Worm (Caenorhabditis elegans) whole organism, L2 larva: Measurements from ENCODE around the gene sph-1.

ENCODE experiments used
- C34F6.9 ChIP-seq: fragments of 150-350 bp; optimal IDR thresholded peaks from 2 replicates; lab custom pipeline; 2014; ENCODE audit warnings: missing biosample characterization, missing genetic modification characterization
- F13H6.1 ChIP-seq: sonication (generic microtip); optimal IDR thresholded peaks from 2 replicates; lab custom pipeline; 2016; ENCODE audit warnings: missing genetic modification characterization, missing compliant biosample characterization
- R02D3.7 ChIP-seq: fragments of 150-350 bp; optimal IDR thresholded peaks from 2 replicates; lab custom pipeline; 2014; ENCODE audit warnings: missing biosample characterization, missing genetic modification characterization
- Y55F3AM.14 ChIP-seq: fragments of 200-800 bp; sonication (Bioruptor generic); optimal IDR thresholded peaks from 2 replicates; lab custom pipeline; 2018; ENCODE audit warnings: mild to moderate bottlenecking, missing genetic modification characterization, missing compliant biosample characterization
- ZK546.5 ChIP-seq: sonication (generic microtip); optimal IDR thresholded peaks from 2 replicates; lab custom pipeline; 2017; ENCODE audit warnings: missing biosample characterization, missing genetic modification characterization
- alr-1 ChIP-seq: fragments of 150-350 bp; optimal IDR thresholded peaks from 2 replicates; lab custom pipeline; 2014; ENCODE audit warnings: missing biosample characterization, missing genetic modification characterization
- aly-2 ChIP-seq: fragments of 150-350 bp; optimal IDR thresholded peaks from 2 replicates; lab custom pipeline; 2014; ENCODE audit warnings: missing biosample characterization, missing genetic modification characterization
- ama-1 ChIP-seq: fragments of 150-350 bp; optimal IDR thresholded peaks from 2 replicates; lab custom pipeline; 2018; ENCODE audit warnings: inconsistent platforms
- blmp-1 ChIP-seq: sonication (generic microtip); optimal IDR thresholded peaks from 2 replicates; lab custom pipeline; 2017; ENCODE audit warnings: missing genetic modification characterization, mild to moderate bottlenecking, missing compliant biosample characterization, antibody characterized with exemption, moderate library complexity; ENCODE audit not compliant: insufficient read depth
- ceh-16 ChIP-seq: fragments of 150-350 bp; optimal IDR thresholded peaks from 2 replicates; lab custom pipeline; 2014; ENCODE audit warnings: missing biosample characterization, missing genetic modification characterization
- ceh-82 ChIP-seq: fragments of 150-350 bp; optimal IDR thresholded peaks from 2 replicates; lab custom pipeline; 2014; ENCODE audit warnings: missing biosample characterization, missing genetic modification characterization
- crh-2 ChIP-seq: sonication (generic microtip); optimal IDR thresholded peaks from 2 replicates; lab custom pipeline; 2017; ENCODE audit warnings: missing biosample characterization, missing genetic modification characterization
- dmd-4 ChIP-seq: sonication (generic microtip); optimal IDR thresholded peaks from 2 replicates; lab custom pipeline; 2017; ENCODE audit warnings: missing biosample characterization, missing genetic modification characterization
- egl-27 ChIP-seq: sonication (generic microtip); optimal IDR thresholded peaks from 3 replicates; lab custom pipeline; 2017; ENCODE audit warnings: missing biosample characterization, missing genetic modification reagents, missing genetic modification characterization
- elt-1 ChIP-seq: fragments of 150-350 bp; optimal IDR thresholded peaks from 2 replicates; lab custom pipeline; 2014; ENCODE audit warnings: missing biosample characterization, missing genetic modification characterization
- elt-3 ChIP-seq: sonication (generic microtip); optimal IDR thresholded peaks from 2 replicates; lab custom pipeline; 2017; ENCODE audit warnings: missing biosample characterization, missing genetic modification characterization
- fos-1 ChIP-seq: fragments of 150-350 bp; optimal IDR thresholded peaks from 2 replicates; lab custom pipeline; 2014; ENCODE audit warnings: missing biosample characterization, missing genetic modification characterization
- gmeb-1 ChIP-seq: fragments of 150-350 bp; optimal IDR thresholded peaks from 2 replicates; lab custom pipeline; 2014; ENCODE audit warnings: missing biosample characterization, missing genetic modification characterization
- lin-11 ChIP-seq: fragments of 150-350 bp; sonication (generic microtip); optimal IDR thresholded peaks from 2 replicates; lab custom pipeline; 2014; ENCODE audit warnings: missing biosample characterization, missing genetic modification characterization, inconsistent platforms, mixed read lengths
- lin-13 ChIP-seq: fragments of 150-350 bp; optimal IDR thresholded peaks from 2 replicates; lab custom pipeline; 2014; ENCODE audit warnings: missing biosample characterization, missing genetic modification reagents, missing genetic modification characterization
- lin-39 ChIP-seq: fragments of 150-350 bp; optimal IDR thresholded peaks from 2 replicates; lab custom pipeline; 2014; ENCODE audit warnings: missing biosample characterization, missing genetic modification reagents, missing genetic modification characterization
- lsy-2 ChIP-seq, 2 experiments: fragments of 150-350 bp in 1 of 2; sonication (generic microtip) in 1 of 2; optimal IDR thresholded peaks; 2 replicates each; lab custom pipeline; 2014 to 2017; ENCODE audit warnings: missing biosample characterization in 2 of 2, missing genetic modification characterization in 2 of 2
- mab-5 ChIP-seq: fragments of 150-350 bp; optimal IDR thresholded peaks from 2 replicates; lab custom pipeline; 2014; ENCODE audit warnings: missing biosample characterization, missing genetic modification characterization
- mbf-1 ChIP-seq: sonication (generic microtip); optimal IDR thresholded peaks from 2 replicates; lab custom pipeline; 2017; ENCODE audit warnings: missing biosample characterization, missing genetic modification characterization
- mdl-1 ChIP-seq, 2 experiments: fragments of 150-350 bp in 1 of 2; sonication (generic microtip) in 1 of 2; optimal IDR thresholded peaks; 2 replicates each; lab custom pipeline; 2017; ENCODE audit warnings: missing biosample characterization in 2 of 2, missing genetic modification characterization in 2 of 2
- nhr-10 ChIP-seq: sonication (generic microtip); optimal IDR thresholded peaks from 2 replicates; lab custom pipeline; 2017; ENCODE audit warnings: missing biosample characterization, missing genetic modification characterization
- nhr-11 ChIP-seq: fragments of 150-350 bp; optimal IDR thresholded peaks from 2 replicates; lab custom pipeline; 2014; ENCODE audit warnings: missing biosample characterization, missing genetic modification characterization
- nhr-12 ChIP-seq: fragments of 150-350 bp; optimal IDR thresholded peaks from 2 replicates; lab custom pipeline; 2014; ENCODE audit warnings: missing biosample characterization, missing genetic modification characterization
- nhr-129 ChIP-seq: fragments of 150-350 bp; optimal IDR thresholded peaks from 2 replicates; lab custom pipeline; 2014; ENCODE audit warnings: missing biosample characterization, missing genetic modification characterization
- nhr-21 ChIP-seq: fragments of 150-350 bp; optimal IDR thresholded peaks from 2 replicates; lab custom pipeline; 2014; ENCODE audit warnings: missing biosample characterization, missing genetic modification characterization
- nhr-23 ChIP-seq: fragments of 150-350 bp; optimal IDR thresholded peaks from 2 replicates; lab custom pipeline; 2014; ENCODE audit warnings: missing biosample characterization, missing genetic modification reagents, missing genetic modification characterization
- nhr-237 ChIP-seq: fragments of 150-350 bp; optimal IDR thresholded peaks from 2 replicates; lab custom pipeline; 2014; ENCODE audit warnings: missing biosample characterization, missing genetic modification characterization
- nhr-25 ChIP-seq: fragments of 150-350 bp; sonication (generic microtip); optimal IDR thresholded peaks from 3 replicates; lab custom pipeline; 2014; ENCODE audit warnings: missing biosample characterization, missing genetic modification characterization
- nhr-6 ChIP-seq: fragments of 150-350 bp; optimal IDR thresholded peaks from 2 replicates; lab custom pipeline; 2014; ENCODE audit warnings: missing biosample characterization, missing genetic modification characterization
- nhr-77 ChIP-seq: fragments of 150-350 bp; optimal IDR thresholded peaks from 2 replicates; lab custom pipeline; 2014; ENCODE audit warnings: missing biosample characterization, missing genetic modification characterization
- peb-1 ChIP-seq: fragments of 150-350 bp; optimal IDR thresholded peaks from 2 replicates; lab custom pipeline; 2014; ENCODE audit warnings: missing biosample characterization, missing genetic modification characterization
- sem-4 ChIP-seq: fragments of 150-350 bp; optimal IDR thresholded peaks from 2 replicates; lab custom pipeline; 2014; ENCODE audit warnings: missing biosample characterization, missing genetic modification reagents, missing genetic modification characterization
- skn-1 ChIP-seq: sonication (generic microtip); optimal IDR thresholded peaks from 2 replicates; lab custom pipeline; 2017; ENCODE audit warnings: missing biosample characterization, missing genetic modification characterization
- sma-3 ChIP-seq: sonication (generic microtip); optimal IDR thresholded peaks from 2 replicates; lab custom pipeline; 2016; ENCODE audit warnings: missing genetic modification reagents, missing genetic modification characterization, missing compliant biosample characterization
- sma-9 ChIP-seq, 2 experiments: fragments of 150-350 bp in 1 of 2; sonication (generic microtip) in 1 of 2; optimal IDR thresholded peaks; 2 replicates each; lab custom pipeline; 2014 to 2016; ENCODE audit warnings: missing genetic modification characterization in 2 of 2, mild to moderate bottlenecking in 1 of 2, missing biosample characterization in 1 of 2, missing compliant biosample characterization in 1 of 2, missing genetic modification reagents in 1 of 2, moderate library complexity in 1 of 2
- snpc-4 ChIP-seq: fragments of 150-350 bp; optimal IDR thresholded peaks from 2 replicates; lab custom pipeline; 2014; ENCODE audit warnings: missing biosample characterization, missing genetic modification characterization
- unc-39 ChIP-seq: fragments of 150-350 bp; optimal IDR thresholded peaks from 2 replicates; lab custom pipeline; 2014; ENCODE audit warnings: missing biosample characterization, missing genetic modification characterization
- unc-55 ChIP-seq: fragments of 150-350 bp; sonication (generic microtip); optimal IDR thresholded peaks from 3 replicates; lab custom pipeline; 2014; ENCODE audit warnings: missing biosample characterization, missing genetic modification reagents, missing genetic modification characterization
- unc-62 ChIP-seq: fragments of 150-350 bp; optimal IDR thresholded peaks from 2 replicates; lab custom pipeline; 2014; ENCODE audit warnings: missing biosample characterization, missing genetic modification reagents, missing genetic modification characterization
- zag-1 ChIP-seq: fragments of 150-350 bp; optimal IDR thresholded peaks from 2 replicates; lab custom pipeline; 2014; ENCODE audit warnings: missing biosample characterization, missing genetic modification characterization
- ztf-1 ChIP-seq: fragments of 200-800 bp; sonication (Bioruptor generic); conservative IDR thresholded peaks from 2 replicates; pipeline ENCODE4 v1.3.6; 2022; ENCODE audit warnings: missing genetic modification characterization, missing compliant biosample characterization
- ztf-11 ChIP-seq: sonication (generic microtip); optimal IDR thresholded peaks from 2 replicates; lab custom pipeline; 2017; ENCODE audit warnings: missing biosample characterization, missing genetic modification characterization
- ztf-4 ChIP-seq: fragments of 150-350 bp; optimal IDR thresholded peaks from 2 replicates; lab custom pipeline; 2014; ENCODE audit warnings: missing biosample characterization, missing genetic modification characterization

sph-1 gene

DNA sequence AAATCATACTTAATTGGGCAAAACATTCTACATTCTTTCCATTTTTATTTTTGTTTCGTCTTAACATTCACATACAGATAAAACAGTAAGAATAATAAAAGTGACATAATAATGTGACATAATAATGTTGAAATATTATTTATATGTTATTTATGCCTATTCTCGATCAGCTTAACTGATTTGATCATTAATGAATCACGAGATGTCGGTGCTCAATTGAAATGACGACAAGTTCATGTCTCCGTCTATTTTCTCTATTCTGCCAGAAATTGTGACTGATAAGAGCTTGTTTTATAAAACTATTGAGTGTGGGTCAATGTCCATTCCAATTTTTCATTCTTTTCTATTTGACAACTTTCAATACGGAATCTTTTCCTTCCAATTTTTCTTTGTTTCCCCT, 18.4 kb upstream of the sph-1 start:
- TF ChIP-seq mab-5 (tag; lab: Kevin White, UChicago): no peak
- TF ChIP-seq ceh-82 (tag; lab: Kevin White, UChicago): no peak
- no peak for TF ChIP-seq nhr-21 (tag; lab: Kevin White, UChicago)
- TF ChIP-seq aly-2 (tag; lab: Kevin White, UChicago): no peak
- TF ChIP-seq blmp-1 (tag; lab: Kevin White, UChicago): no peak
- no peak for TF ChIP-seq sma-3 (GFP tag; lab: Kevin White, UChicago)
- peak; percentile 65 for TF ChIP-seq sma-9 (GFP tag; optimal IDR thresholded peaks at IDR 0.05; lab: Kevin White, UChicago)
- TF ChIP-seq sma-9 (tag; optimal IDR thresholded peaks at IDR 0.05; lab: Kevin White, UChicago): no peak
- no peak for TF ChIP-seq nhr-23
- no peak for TF ChIP-seq elt-1 (tag; lab: Kevin White, UChicago)
- TF ChIP-seq lin-39 (tag; lab: Kevin White, UChicago): no peak
- no peak for TF ChIP-seq dmd-4 (tag; lab: Kevin White, UChicago)
- TF ChIP-seq crh-2 (tag; lab: Kevin White, UChicago): peak; percentile 64
- no peak for TF ChIP-seq sem-4 (tag; lab: Kevin White, UChicago)
- no peak for TF ChIP-seq R02D3.7 (tag; lab: Kevin White, UChicago)
- no peak for TF ChIP-seq nhr-6 (tag; lab: Kevin White, UChicago)
- peak; percentile 11 for TF ChIP-seq skn-1 (tag; lab: Kevin White, UChicago)
- TF ChIP-seq mbf-1 (tag; lab: Kevin White, UChicago): no peak
- no peak for TF ChIP-seq Y55F3AM.14 (GFP tag; lab: Kevin White, UChicago)
- no peak for TF ChIP-seq gmeb-1 (tag; lab: Kevin White, UChicago)
- no peak for TF ChIP-seq nhr-129
- TF ChIP-seq F13H6.1 (tag; lab: Kevin White, UChicago): peak; percentile 10
- TF ChIP-seq nhr-237 (tag; lab: Kevin White, UChicago): no peak
- no peak for TF ChIP-seq unc-39 (tag; lab: Kevin White, UChicago)
- TF ChIP-seq ztf-11 (tag; lab: Kevin White, UChicago): no peak
- no peak for TF ChIP-seq unc-55
- no peak for TF ChIP-seq C34F6.9
- TF ChIP-seq alr-1 (tag; lab: Kevin White, UChicago): no peak
- TF ChIP-seq fos-1 (tag; lab: Kevin White, UChicago): peak; percentile 75
- TF ChIP-seq ceh-16 (tag; lab: Kevin White, UChicago): no peak
- no peak for TF ChIP-seq ZK546.5
- TF ChIP-seq zag-1 (tag; lab: Kevin White, UChicago): no peak
- no peak for TF ChIP-seq nhr-77
- no peak for TF ChIP-seq elt-3 (tag; lab: Kevin White, UChicago)
- no peak for TF ChIP-seq ama-1
- TF ChIP-seq egl-27 (tag; lab: Kevin White, UChicago): no peak
- TF ChIP-seq nhr-11 (tag; lab: Kevin White, UChicago): no peak
- TF ChIP-seq nhr-12: no peak
- no peak for TF ChIP-seq snpc-4 (tag; lab: Kevin White, UChicago)
- no peak for TF ChIP-seq lin-11 (tag; lab: Kevin White, UChicago)
- peak in 1 of 2 experiments; percentile 1 for TF ChIP-seq lsy-2 (tag; optimal IDR thresholded peaks at IDR 0.05; lab: Kevin White, UChicago)
- TF ChIP-seq nhr-25: no peak
- no peak for TF ChIP-seq ztf-1 (GFP tag; lab: Robert Waterston, UW)
- no peak for TF ChIP-seq lin-13
- TF ChIP-seq mdl-1 (tag; optimal IDR thresholded peaks at IDR 0.05; lab: Kevin White, UChicago): no peak
- TF ChIP-seq unc-62 (GFP tag; lab: Kevin White, UChicago): no peak
- no peak for TF ChIP-seq nhr-10 (tag; lab: Kevin White, UChicago)
- TF ChIP-seq ztf-4 (tag; lab: Kevin White, UChicago): no peak
- TF ChIP-seq peb-1 (tag; lab: Kevin White, UChicago): no peak
